Fruit fly (Drosophila melanogaster): ENCODE data around the gene ATPsyngamma.

- TF ChIP-seq Myc (optimal IDR thresholded peaks at IDR 0.05) (no peak), insv (optimal IDR thresholded peaks at IDR 0.05) (no peak)
Observed at dm6 chr3R:29715277-29715676, 33.7 kb downstream of the ATPsyngamma start, which contains the start of gene Dup99B.
